Fruit fly (Drosophila melanogaster): ENCODE results near the gene dar1.

- TF ChIP-seq CG33017 (tag; optimal IDR thresholded peaks at IDR 0.05) (no peak), cnc (optimal IDR thresholded peaks at IDR 0.05) (no peak), Crg-1 (GFP tag; optimal IDR thresholded peaks at IDR 0.05) (no peak), ovo (GFP tag; optimal IDR thresholded peaks at IDR 0.05) (no peak), Clk (GFP tag; optimal IDR thresholded peaks at IDR 0.05) (no peak), bab1 (GFP tag; optimal IDR thresholded peaks at IDR 0.05) (no peak)
These were observed 30.7 kb downstream of the dar1 start for dm6 chr3L:3656867-3657266.
